Worm (Caenorhabditis elegans) whole organism, late embryonic: Measurements from ENCODE around the gene K08D12.4.

Source experiments
- C08G9.2 ChIP-seq: sonication (generic microtip); optimal IDR thresholded peaks from 2 replicates; lab custom pipeline; 2016; ENCODE audit warnings: mild to moderate bottlenecking, missing genetic modification characterization, moderate library complexity, missing compliant biosample characterization
- Y22D7AL.16 ChIP-seq: sonication (generic microtip); optimal IDR thresholded peaks from 2 replicates; lab custom pipeline; 2016; ENCODE audit warnings: missing genetic modification characterization, missing compliant biosample characterization
- ama-1 ChIP-seq: fragments of 150-350 bp; optimal IDR thresholded peaks from 2 replicates; lab custom pipeline; 2014
- ceh-19 ChIP-seq: fragments of 200-800 bp; sonication (Bioruptor generic); optimal IDR thresholded peaks from 2 replicates; lab custom pipeline; 2018; ENCODE audit warnings: mild to moderate bottlenecking, missing genetic modification characterization, missing compliant biosample characterization
- ceh-2 ChIP-seq: sonication (generic microtip); optimal IDR thresholded peaks from 2 replicates; lab custom pipeline; 2016; ENCODE audit warnings: missing genotype, missing genetic modification characterization, missing compliant biosample characterization
- ceh-24 ChIP-seq: sonication (generic microtip); optimal IDR thresholded peaks from 2 replicates; lab custom pipeline; 2016; ENCODE audit warnings: mild to moderate bottlenecking, missing genetic modification characterization, missing compliant biosample characterization
- ceh-31 ChIP-seq: sonication (generic microtip); optimal IDR thresholded peaks from 2 replicates; lab custom pipeline; 2016; ENCODE audit warnings: missing genetic modification characterization, missing compliant biosample characterization
- ceh-34 ChIP-seq: sonication (generic microtip); optimal IDR thresholded peaks from 2 replicates; lab custom pipeline; 2016; ENCODE audit warnings: mild to moderate bottlenecking, missing genetic modification characterization, missing compliant biosample characterization
- ceh-48 ChIP-seq: sonication (generic microtip); optimal IDR thresholded peaks from 2 replicates; lab custom pipeline; 2016; ENCODE audit warnings: missing genetic modification characterization, inconsistent platforms, missing compliant biosample characterization
- ceh-6 ChIP-seq: fragments of 200-800 bp; sonication (Bioruptor generic); optimal IDR thresholded peaks from 2 replicates; lab custom pipeline; 2018; ENCODE audit warnings: mild to moderate bottlenecking, missing genetic modification characterization, missing compliant biosample characterization
- ceh-9 ChIP-seq: sonication (generic microtip); optimal IDR thresholded peaks from 2 replicates; lab custom pipeline; 2016; ENCODE audit warnings: mild to moderate bottlenecking, missing genetic modification characterization, inconsistent platforms, missing compliant biosample characterization
- che-1 ChIP-seq: sonication (generic microtip); optimal IDR thresholded peaks from 2 replicates; lab custom pipeline; 2016; ENCODE audit warnings: mild to moderate bottlenecking, missing genetic modification characterization, missing compliant biosample characterization
- eyg-1 ChIP-seq: sonication (generic microtip); optimal IDR thresholded peaks from 2 replicates; lab custom pipeline; 2016; ENCODE audit warnings: missing genotype, missing genetic modification characterization, missing compliant biosample characterization
- fkh-10 ChIP-seq: fragments of 150-350 bp; optimal IDR thresholded peaks from 2 replicates; lab custom pipeline; 2014; ENCODE audit warnings: missing biosample characterization, missing genetic modification reagents, missing genetic modification characterization
- gmeb-2 ChIP-seq: sonication (generic microtip); optimal IDR thresholded peaks from 2 replicates; lab custom pipeline; 2016; ENCODE audit warnings: missing genetic modification characterization, inconsistent platforms, missing compliant biosample characterization
- hlh-13 ChIP-seq: fragments of 200-800 bp; sonication (Bioruptor generic); optimal IDR thresholded peaks from 2 replicates; lab custom pipeline; 2018; ENCODE audit warnings: mild to moderate bottlenecking, missing genetic modification characterization, missing compliant biosample characterization
- hlh-30 ChIP-seq: sonication (generic microtip); optimal IDR thresholded peaks from 2 replicates; lab custom pipeline; 2017; ENCODE audit warnings: antibody characterized with exemption, missing genetic modification characterization, missing compliant biosample characterization; ENCODE audit not compliant: insufficient read depth
- hlh-6 ChIP-seq: sonication (generic microtip); optimal IDR thresholded peaks from 2 replicates; lab custom pipeline; 2016; ENCODE audit warnings: missing genotype, missing genetic modification characterization, missing compliant biosample characterization
- lin-11 ChIP-seq: fragments of 200-800 bp; sonication (Bioruptor generic); optimal IDR thresholded peaks from 2 replicates; lab custom pipeline; 2018; ENCODE audit warnings: mild to moderate bottlenecking, missing genetic modification characterization, missing compliant biosample characterization
- madf-2 ChIP-seq: sonication (generic microtip); optimal IDR thresholded peaks from 2 replicates; lab custom pipeline; 2017; ENCODE audit warnings: missing genetic modification characterization, missing compliant biosample characterization
- nfya-1 ChIP-seq: sonication (generic microtip); optimal IDR thresholded peaks from 2 replicates; lab custom pipeline; 2017; ENCODE audit warnings: missing genetic modification characterization, mild to moderate bottlenecking, missing compliant biosample characterization, antibody characterized with exemption, moderate library complexity
- nhr-232 ChIP-seq: sonication (generic microtip); optimal IDR thresholded peaks from 2 replicates; lab custom pipeline; 2016; ENCODE audit warnings: missing genetic modification characterization, missing compliant biosample characterization
- npax-4 ChIP-seq: sonication (generic microtip); optimal IDR thresholded peaks from 2 replicates; lab custom pipeline; 2016; ENCODE audit warnings: missing genetic modification characterization, missing compliant biosample characterization
- pag-3 ChIP-seq: sonication (generic microtip); optimal IDR thresholded peaks from 2 replicates; lab custom pipeline; 2016; ENCODE audit warnings: missing compliant biosample characterization, missing genetic modification characterization, borderline replicate concordance
- pat-9 ChIP-seq: fragments of 200-800 bp; sonication (Bioruptor generic); optimal IDR thresholded peaks from 2 replicates; lab custom pipeline; 2018; ENCODE audit warnings: mild to moderate bottlenecking, missing genetic modification characterization, moderate library complexity, missing compliant biosample characterization
- pax-1 ChIP-seq: fragments of 150-350 bp; optimal IDR thresholded peaks from 2 replicates; lab custom pipeline; 2014; ENCODE audit warnings: missing biosample characterization, missing genetic modification characterization
- pha-4 ChIP-seq: fragments of 150-350 bp; optimal IDR thresholded peaks from 2 replicates; lab custom pipeline; 2018; ENCODE audit warnings: missing biosample characterization, missing genetic modification reagents, missing genetic modification characterization
- pqm-1 ChIP-seq: sonication (generic microtip); optimal IDR thresholded peaks from 2 replicates; lab custom pipeline; 2016; ENCODE audit warnings: missing genetic modification characterization, missing compliant biosample characterization
- pros-1 ChIP-seq: fragments of 150-350 bp; optimal IDR thresholded peaks from 2 replicates; lab custom pipeline; 2014; ENCODE audit warnings: missing biosample characterization, missing genetic modification reagents, missing genetic modification characterization
- sdc-2 ChIP-seq: sonication (generic microtip); optimal IDR thresholded peaks from 2 replicates; lab custom pipeline; 2016; ENCODE audit warnings: missing genotype, missing genetic modification characterization, missing compliant biosample characterization
- sox-2 ChIP-seq: fragments of 200-800 bp; sonication (Bioruptor generic); IDR thresholded peaks from 2 replicates; pipeline ENCODE4 v1.3.6; 2022; ENCODE audit warnings: missing genetic modification reagents, missing genetic modification characterization, missing compliant biosample characterization
- tbx-2 ChIP-seq: sonication (generic microtip); optimal IDR thresholded peaks from 2 replicates; lab custom pipeline; 2016; ENCODE audit warnings: missing genetic modification characterization, missing compliant biosample characterization
- unc-3 ChIP-seq, 2 experiments: fragments of 200-800 bp in 1 of 2; sonication (Bioruptor generic) in 1 of 2; sonication (generic microtip) in 1 of 2; conservative IDR thresholded peaks in 1 of 2; optimal IDR thresholded peaks in 1 of 2; 2 replicates each; pipeline versions ENCODE4 v1.3.6 to Lab custom; 2016 to 2022; ENCODE audit warnings: missing compliant biosample characterization in 2 of 2, missing genetic modification characterization in 2 of 2, missing genetic modification reagents in 1 of 2
- unc-42 ChIP-seq: sonication (generic microtip); optimal IDR thresholded peaks from 2 replicates; lab custom pipeline; 2016; ENCODE audit warnings: missing genotype, missing genetic modification characterization, missing compliant biosample characterization
- unc-55 ChIP-seq: sonication (generic microtip); optimal IDR thresholded peaks from 2 replicates; lab custom pipeline; 2017; ENCODE audit warnings: missing biosample characterization, missing genetic modification reagents, missing genetic modification characterization
- unc-86 ChIP-seq: sonication (generic microtip); optimal IDR thresholded peaks from 2 replicates; lab custom pipeline; 2016; ENCODE audit warnings: missing genetic modification characterization, missing compliant biosample characterization

K08D12.4 gene

DNA sequence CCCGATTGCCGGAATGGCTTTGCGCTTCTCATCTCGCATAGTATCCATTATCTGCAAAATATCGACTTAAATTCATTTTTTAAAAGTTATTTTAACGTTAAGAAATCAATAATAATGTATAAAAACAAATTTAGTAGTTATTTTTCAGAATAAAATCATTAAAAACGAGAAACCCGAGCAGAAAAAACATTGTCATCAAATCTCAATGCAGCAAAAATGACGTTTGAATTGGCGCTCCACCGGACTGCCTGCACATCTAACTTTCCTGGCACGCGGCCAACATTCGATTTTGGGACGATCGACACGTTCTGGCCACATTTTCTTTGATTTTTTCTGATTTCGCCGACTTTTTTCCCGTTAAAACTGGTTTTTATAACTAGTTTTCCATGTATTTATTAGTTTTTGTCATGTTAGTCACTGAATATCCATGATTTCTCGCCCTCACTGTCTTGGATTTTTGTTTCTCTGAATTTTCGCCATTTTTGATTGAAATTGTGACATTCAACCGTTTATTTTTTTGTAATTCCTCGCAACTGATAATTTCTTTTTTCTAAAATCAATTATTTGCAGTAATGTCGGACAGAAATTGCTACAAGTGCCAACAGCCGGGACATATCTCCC lies 2.7 kb downstream of the K08D12.4 start, which contains the start of the genes pbs-1 and K08D12.3:
TSS of gene pbs-1 (minus strand) at position 51 of the 621 bp plus-strand sequence.
TSS of gene K08D12.3 (plus strand) at position 571 of the 621 bp plus-strand sequence.
- TF ChIP-seq pros-1 (tag; lab: Kevin White, UChicago) (no peak), hlh-13 (GFP tag; lab: Kevin White, UChicago) (no peak), pqm-1 (no peak), hlh-30 (peak; percentile 6), ceh-31 (tag; lab: Kevin White, UChicago) (no peak), tbx-2 (tag; lab: Kevin White, UChicago) (peak; percentile 19), gmeb-2 (no peak), unc-86 (no peak), unc-55 (GFP tag; lab: Kevin White, UChicago) (peak; percentile 44), eyg-1 (tag; lab: Kevin White, UChicago) (no peak), nfya-1 (tag; lab: Kevin White, UChicago) (peak; percentile 58), Y22D7AL.16 (tag; lab: Kevin White, UChicago) (no peak), unc-3 (GFP tag; conservative IDR thresholded peaks at IDR 0.05; lab: Robert Waterston, UW) (no peak), unc-3 (tag; optimal IDR thresholded peaks at IDR 0.05; lab: Kevin White, UChicago) (no peak), pha-4 (tag; lab: Kevin White, UChicago) (no peak), hlh-6 (no peak)
- TF ChIP-seq, all 69 proteins: peak for 4

DNA sequence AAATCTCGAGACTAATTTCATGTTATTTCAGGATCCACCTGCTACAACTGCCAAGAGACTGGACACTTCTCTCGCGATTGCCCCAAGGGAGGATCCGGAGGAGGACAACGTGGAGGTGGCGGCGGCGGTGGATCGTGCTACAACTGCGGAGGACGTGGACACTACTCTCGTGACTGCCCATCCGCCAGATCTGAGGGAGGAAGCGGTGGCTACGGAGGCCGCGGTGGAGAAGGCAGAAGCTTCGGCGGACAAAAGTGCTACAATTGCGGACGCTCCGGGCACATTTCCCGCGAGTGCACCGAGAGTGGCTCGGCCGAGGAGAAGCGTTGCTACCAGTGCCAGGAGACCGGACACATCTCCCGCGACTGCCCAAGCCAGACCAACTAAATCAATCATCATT lies 3.4 kb downstream of the K08D12.4 start:
- TF ChIP-seq che-1, result no peak
- no peak for TF ChIP-seq hlh-30
- TF ChIP-seq ceh-6, result no peak
- TF ChIP-seq pax-1 (tag; lab: Kevin White, UChicago), result no peak
- no peak for TF ChIP-seq unc-42 (tag; lab: Kevin White, UChicago)
- no peak for TF ChIP-seq ceh-9 (tag; lab: Kevin White, UChicago)
- no peak for TF ChIP-seq npax-4
- TF ChIP-seq pat-9 (tag; lab: Kevin White, UChicago), result no peak
- no peak for TF ChIP-seq madf-2
- TF ChIP-seq ama-1 (lab: Kevin White, UChicago), result no peak
- no peak for TF ChIP-seq ceh-19 (GFP tag; lab: Kevin White, UChicago)
- no peak for TF ChIP-seq sox-2 (GFP tag; lab: Robert Waterston, UW)
- no peak for TF ChIP-seq ceh-2 (tag; lab: Kevin White, UChicago)
- no peak for TF ChIP-seq C08G9.2
- TF ChIP-seq lin-11 (tag; lab: Kevin White, UChicago), result no peak
- TF ChIP-seq ceh-34 (tag; lab: Kevin White, UChicago), result no peak

DNA sequence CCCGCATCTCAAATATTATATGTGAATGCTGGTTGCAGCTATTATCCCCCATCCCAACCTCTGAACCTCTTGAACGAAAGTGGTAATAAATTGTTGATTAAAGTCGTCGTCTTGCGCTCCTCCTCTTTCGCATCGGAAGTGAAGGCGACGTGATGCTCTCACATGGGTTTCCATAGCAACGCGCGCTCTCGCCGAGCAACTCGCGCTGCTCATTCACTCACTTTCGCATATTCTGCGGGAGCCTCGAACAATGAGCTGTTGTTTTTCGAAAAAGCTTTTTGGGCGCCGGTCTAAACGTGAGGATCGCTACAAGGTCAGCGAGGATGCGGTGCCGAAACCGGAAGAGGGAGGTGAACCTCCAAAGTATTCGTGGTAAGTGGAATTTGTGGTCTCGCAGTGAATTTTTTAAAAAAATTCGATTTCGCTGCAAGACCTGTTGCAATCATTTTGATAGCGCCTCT lies 4.0 kb downstream of the K08D12.4 start, which contains the start of gene rpi-2:
TSS of gene rpi-2 (plus strand) at position 234 of the 461 bp plus-strand sequence.
- peak; percentile 86 for TF ChIP-seq ama-1 (lab: Kevin White, UChicago)
- no peak for TF ChIP-seq pat-9 (tag; lab: Kevin White, UChicago)
- no peak for TF ChIP-seq ceh-48 (tag; lab: Kevin White, UChicago)
- no peak for TF ChIP-seq unc-42 (tag; lab: Kevin White, UChicago)
- TF ChIP-seq sdc-2 (tag; lab: Kevin White, UChicago), result peak; percentile 14
- TF ChIP-seq unc-3 (GFP tag; conservative IDR thresholded peaks at IDR 0.05; lab: Robert Waterston, UW), result no peak
- no peak for TF ChIP-seq unc-3 (tag; optimal IDR thresholded peaks at IDR 0.05; lab: Kevin White, UChicago)
- no peak for TF ChIP-seq pqm-1
- TF ChIP-seq Y22D7AL.16 (tag; lab: Kevin White, UChicago), result no peak
- TF ChIP-seq madf-2, result no peak
- no peak for TF ChIP-seq nhr-232 (tag; lab: Kevin White, UChicago)
- TF ChIP-seq, all 69 proteins: peak for 2

DNA sequence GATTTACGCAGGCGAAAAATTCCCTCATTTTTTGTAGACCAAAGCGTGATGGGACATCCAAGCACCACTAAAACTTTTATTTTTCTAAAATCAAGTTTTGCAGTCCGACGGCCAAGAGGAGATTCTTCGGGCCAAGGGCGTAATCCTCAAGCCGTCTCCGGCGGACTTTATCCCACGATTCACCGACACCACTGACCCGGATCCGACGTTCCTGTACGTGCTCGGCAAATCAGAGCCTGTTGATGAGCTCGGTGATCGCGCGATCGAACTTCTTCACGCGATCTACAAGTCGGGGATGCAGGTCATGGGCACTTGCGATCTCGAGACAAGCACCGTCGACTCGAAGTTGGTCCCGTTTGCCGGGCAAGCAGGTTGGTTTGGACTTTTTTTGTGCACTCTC lies 6.5 kb downstream of the K08D12.4 start:
- TF ChIP-seq hlh-13 (GFP tag; lab: Kevin White, UChicago) (no peak), ceh-48 (tag; lab: Kevin White, UChicago) (no peak), sox-2 (GFP tag; lab: Robert Waterston, UW) (no peak), pag-3 (no peak), pha-4 (tag; lab: Kevin White, UChicago) (no peak), ceh-24 (no peak), unc-55 (GFP tag; lab: Kevin White, UChicago) (no peak), fkh-10 (GFP tag; lab: Kevin White, UChicago) (no peak), ama-1 (lab: Kevin White, UChicago) (no peak), unc-3 (GFP tag; conservative IDR thresholded peaks at IDR 0.05; lab: Robert Waterston, UW) (no peak), unc-3 (tag; optimal IDR thresholded peaks at IDR 0.05; lab: Kevin White, UChicago) (no peak)
